Worm (Caenorhabditis elegans): Measurements from ENCODE around the gene nlp-11.

- TF ChIP-seq dao-5 (tag; optimal IDR thresholded peaks at IDR 0.05): no peak
- no peak for TF ChIP-seq him-1 (tag; optimal IDR thresholded peaks at IDR 0.05)
These were observed 32.7 kb upstream of the nlp-11 start, which contains the start of gene cutl-2 for ce11 chrII:9724464-9724863.
